Fruit fly (Drosophila melanogaster) whole organism, adult: ENCODE results near the gene CG34332.

ENCODE experiments used
- CG14711 ChIP-seq: fragments of 200-800 bp; sonication (Bioruptor generic); optimal IDR thresholded peaks from 2 replicates; lab custom pipeline; 2018; ENCODE audit warnings: missing biosample characterization, mild to moderate bottlenecking, missing genetic modification characterization, moderate library complexity
- CG33017 ChIP-seq: fragments of 200-800 bp; sonication (Bioruptor generic); optimal IDR thresholded peaks from 2 replicates; lab custom pipeline; 2018; ENCODE audit warnings: missing biosample characterization, mild to moderate bottlenecking, missing genetic modification characterization, moderate library complexity

DNA sequence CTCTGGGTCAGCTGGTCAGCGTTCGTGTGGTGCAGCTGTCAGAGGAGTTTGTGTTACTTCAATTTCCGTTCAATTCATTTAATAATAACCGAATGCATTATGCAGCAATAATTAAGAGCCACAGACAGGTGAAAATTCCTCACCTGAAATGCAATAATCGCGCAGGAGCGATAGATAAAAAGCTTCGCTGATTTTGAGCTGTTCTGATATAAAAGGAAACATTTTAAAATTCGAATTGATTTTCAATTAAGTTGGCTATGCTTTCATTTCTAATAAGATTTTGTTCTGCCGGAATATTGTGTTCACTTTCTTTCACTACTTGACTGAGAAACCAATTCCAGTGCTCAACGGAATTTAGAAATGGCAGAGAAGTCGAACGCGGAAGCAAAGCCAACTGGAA lies 1.3 kb upstream of the CG34332 start, which contains the start of gene CG42583:
- TF ChIP-seq CG33017 (tag; lab: Kevin White, UChicago) (no peak), CG14711 (no peak)
